Worm (Caenorhabditis elegans) whole organism, L2 larva: Measurements from ENCODE around the gene Y47D3A.14.

Source experiments
- egl-27 ChIP-seq: sonication (generic microtip); optimal IDR thresholded peaks from 3 replicates; lab custom pipeline; 2017; ENCODE audit warnings: missing biosample characterization, missing genetic modification reagents, missing genetic modification characterization
- lin-13 ChIP-seq: fragments of 150-350 bp; optimal IDR thresholded peaks from 2 replicates; lab custom pipeline; 2014; ENCODE audit warnings: missing biosample characterization, missing genetic modification reagents, missing genetic modification characterization
- lin-39 ChIP-seq: fragments of 150-350 bp; optimal IDR thresholded peaks from 2 replicates; lab custom pipeline; 2014; ENCODE audit warnings: missing biosample characterization, missing genetic modification reagents, missing genetic modification characterization
- lsy-2 ChIP-seq, 2 experiments: fragments of 150-350 bp in 1 of 2; sonication (generic microtip) in 1 of 2; optimal IDR thresholded peaks; 2 replicates each; lab custom pipeline; 2014 to 2017; ENCODE audit warnings: missing biosample characterization in 2 of 2, missing genetic modification characterization in 2 of 2
- nhr-23 ChIP-seq: fragments of 150-350 bp; optimal IDR thresholded peaks from 2 replicates; lab custom pipeline; 2014; ENCODE audit warnings: missing biosample characterization, missing genetic modification reagents, missing genetic modification characterization
- nhr-237 ChIP-seq: fragments of 150-350 bp; optimal IDR thresholded peaks from 2 replicates; lab custom pipeline; 2014; ENCODE audit warnings: missing biosample characterization, missing genetic modification characterization

DNA sequence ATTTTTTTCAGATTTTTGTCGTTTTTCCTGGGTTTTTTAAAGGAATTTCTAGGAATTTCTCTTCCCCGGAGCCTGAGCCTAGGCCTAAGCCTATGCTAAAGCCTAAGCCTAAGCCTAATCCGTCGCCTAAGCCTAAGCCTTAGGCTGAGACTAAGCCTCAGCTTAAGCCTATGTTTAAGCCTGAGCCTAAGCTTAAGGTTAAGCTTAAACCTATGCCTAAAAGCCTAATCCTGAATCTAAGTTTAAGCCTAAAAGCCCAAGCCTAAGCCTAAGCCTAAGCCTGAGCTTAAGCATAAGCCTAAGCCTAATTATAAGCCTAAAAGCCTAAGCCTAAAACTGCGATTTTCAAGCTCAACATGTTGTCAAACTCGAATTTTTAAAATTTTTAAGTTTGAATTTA, 42.5 kb downstream of the Y47D3A.14 start:
- TF ChIP-seq egl-27 (tag; lab: Kevin White, UChicago), result no peak
- no peak for TF ChIP-seq nhr-237
- no peak for TF ChIP-seq nhr-23 (tag; lab: Kevin White, UChicago)
- no peak for TF ChIP-seq lin-13 (GFP tag; lab: Kevin White, UChicago)
- no peak for TF ChIP-seq lsy-2 (tag; optimal IDR thresholded peaks at IDR 0.05; lab: Kevin White, UChicago)
- TF ChIP-seq lin-39 (tag; lab: Kevin White, UChicago), result no peak
